Fruit fly (Drosophila melanogaster) whole organism, adult: ENCODE results near the gene CG4998.

Experiments
- CG11617 ChIP-seq: fragments of 200-800 bp; sonication (Bioruptor generic); optimal IDR thresholded peaks from 2 replicates; lab custom pipeline; 2017; ENCODE audit warnings: mild to moderate bottlenecking, missing biosample characterization, missing genetic modification reagents, missing genetic modification characterization
- CG1620 ChIP-seq: fragments of 200-800 bp; sonication (Bioruptor generic); optimal IDR thresholded peaks from 2 replicates; lab custom pipeline; 2016; ENCODE audit warnings: missing biosample characterization, missing genetic modification characterization
- CG5204 ChIP-seq: fragments of 200-800 bp; sonication (Bioruptor generic); optimal IDR thresholded peaks from 2 replicates; lab custom pipeline; 2016; ENCODE audit warnings: missing biosample characterization, missing genetic modification characterization
- Clk ChIP-seq: fragments of 200-800 bp; sonication (Bioruptor generic); optimal IDR thresholded peaks from 2 replicates; lab custom pipeline; 2017; ENCODE audit warnings: missing biosample characterization, missing genetic modification characterization
- Crg-1 ChIP-seq: fragments of 200-800 bp; sonication (Bioruptor generic); optimal IDR thresholded peaks from 2 replicates; lab custom pipeline; 2016; ENCODE audit warnings: missing biosample characterization, missing genetic modification characterization
- kay ChIP-seq: fragments of 200-800 bp; sonication (Bioruptor generic); peaks from one replicate; lab custom pipeline; 2016; ENCODE audit warnings: missing biosample characterization, missing genetic modification characterization, borderline replicate concordance
- tj ChIP-seq: fragments of 200-800 bp; sonication (Bioruptor generic); optimal IDR thresholded peaks from 3 replicates; lab custom pipeline; 2017; ENCODE audit warnings: missing biosample characterization, mild to moderate bottlenecking, missing genetic modification characterization, moderate library complexity

DNA sequence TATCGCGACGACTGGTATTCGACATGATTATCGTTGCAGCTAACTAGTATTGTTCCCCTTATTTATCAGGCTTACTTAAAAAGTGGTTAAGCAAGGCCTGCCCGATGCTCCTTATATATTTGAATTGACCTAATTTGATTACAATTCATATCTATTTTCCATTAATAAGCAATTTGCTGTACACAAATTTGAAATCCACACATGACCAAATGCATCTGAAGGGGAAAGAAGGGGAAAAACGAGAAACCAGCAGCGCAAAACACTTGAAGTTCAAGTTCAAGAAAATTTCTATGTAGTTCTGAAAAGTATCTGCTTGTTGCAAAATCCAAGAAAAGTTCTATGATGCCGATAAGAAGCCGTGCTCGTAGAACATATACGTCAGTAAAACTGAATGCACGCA is 12.1 kb upstream of the CG4998 start, which contains the start of the genes CG13040 and CG13039:
- TF ChIP-seq Crg-1 (GFP tag; lab: Kevin White, UChicago), result no peak
- TF ChIP-seq Clk, result no peak
- TF ChIP-seq kay (GFP tag; lab: Kevin White, UChicago), result no peak
- no peak for TF ChIP-seq CG5204
- no peak for TF ChIP-seq tj (GFP tag; lab: Kevin White, UChicago)
- TF ChIP-seq CG11617 (GFP tag; lab: Kevin White, UChicago), result no peak
- TF ChIP-seq CG1620 (GFP tag; lab: Kevin White, UChicago), result no peak
